Fruit fly (Drosophila melanogaster) whole organism, embryonic: Measurements from ENCODE around the gene CG6163.

Source experiments
- Awh ChIP-seq: fragments of 200-800 bp; sonication (Bioruptor generic); IDR thresholded peaks from 2 replicates; pipeline ENCODE4, ENCODE4 v1.3.6; 2022; ENCODE audit warnings: missing biosample characterization, missing genetic modification characterization
- CG10267 ChIP-seq: fragments of 200-800 bp; sonication (Bioruptor generic); optimal IDR thresholded peaks from 2 replicates; lab custom pipeline; 2018; ENCODE audit warnings: missing biosample characterization, mild to moderate bottlenecking, missing genetic modification characterization, moderate library complexity
- CG10274 ChIP-seq: fragments of 200-800 bp; sonication (Bioruptor generic); optimal IDR thresholded peaks from 3 replicates; lab custom pipeline; 2017; ENCODE audit warnings: missing biosample characterization, mild to moderate bottlenecking, missing genetic modification characterization
- CG10979 ChIP-seq: fragments of 200-800 bp; sonication (Bioruptor generic); optimal IDR thresholded peaks from 2 replicates; lab custom pipeline; 2018; ENCODE audit warnings: missing biosample characterization, mild to moderate bottlenecking, missing genetic modification characterization, moderate library complexity
- CG11504 ChIP-seq: fragments of 200-800 bp; sonication (Bioruptor generic); optimal IDR thresholded peaks from 3 replicates; lab custom pipeline; 2019; ENCODE audit warnings: missing biosample characterization, mild to moderate bottlenecking, missing genetic modification characterization, moderate library complexity
- CG12391 ChIP-seq: fragments of 200-800 bp; sonication (Bioruptor generic); optimal IDR thresholded peaks from 3 replicates; lab custom pipeline; 2018; ENCODE audit warnings: missing biosample characterization, mild to moderate bottlenecking, missing genetic modification characterization, moderate library complexity
- CG14860 ChIP-seq: fragments of 200-800 bp; sonication (Bioruptor generic); IDR thresholded peaks from 3 replicates; pipeline ENCODE4 v1.3.6; 2022; ENCODE audit warnings: missing biosample characterization, missing genetic modification characterization; ENCODE audit not compliant: partially characterized antibody
- CG15601 ChIP-seq: fragments of 200-800 bp; sonication (Bioruptor generic); optimal IDR thresholded peaks from 3 replicates; lab custom pipeline; 2019; ENCODE audit warnings: missing biosample characterization, mild to moderate bottlenecking, missing genetic modification characterization, moderate library complexity
- CG17829 ChIP-seq: fragments of 200-800 bp; optimal IDR thresholded peaks from 2 replicates; lab custom pipeline; 2019; ENCODE audit warnings: missing biosample characterization, mild to moderate bottlenecking, missing genetic modification characterization, moderate library complexity
- CG18262 ChIP-seq: fragments of 200-800 bp; optimal IDR thresholded peaks from 3 replicates; lab custom pipeline; 2019; ENCODE audit warnings: missing biosample characterization, mild to moderate bottlenecking, missing genetic modification characterization, moderate library complexity
- CG2199 ChIP-seq: fragments of 200-800 bp; sonication (Bioruptor generic); IDR thresholded peaks from 3 replicates; pipeline ENCODE4 v1.3.6; 2022; ENCODE audit warnings: missing biosample characterization, missing genetic modification characterization
- CG2712 ChIP-seq: fragments of 200-800 bp; optimal IDR thresholded peaks from 3 replicates; lab custom pipeline; 2019; ENCODE audit warnings: missing biosample characterization, mild to moderate bottlenecking, missing genetic modification characterization, moderate library complexity
- CG30403 ChIP-seq: fragments of 200-800 bp; sonication (Bioruptor generic); optimal IDR thresholded peaks from 3 replicates; lab custom pipeline; 2016; ENCODE audit warnings: missing biosample characterization, missing genetic modification characterization
- CG31441 ChIP-seq: fragments of 200-800 bp; sonication (Bioruptor generic); IDR thresholded peaks from 2 replicates; pipeline ENCODE4 v1.3.6; 2022; ENCODE audit warnings: missing biosample characterization, missing genetic modification characterization
- CG32532 ChIP-seq: fragments of 200-800 bp; sonication (Bioruptor generic); IDR thresholded peaks from 2 replicates; pipeline ENCODE4 v1.3.6; 2022; ENCODE audit warnings: missing biosample characterization, missing genetic modification characterization
- CG6689 ChIP-seq: fragments of 200-800 bp; sonication (Bioruptor generic); IDR thresholded peaks from 2 replicates; pipeline ENCODE4 v1.3.6; 2022; ENCODE audit warnings: missing biosample characterization, missing genetic modification characterization
- CG7556 ChIP-seq: fragments of 200-800 bp; sonication (Bioruptor generic); optimal IDR thresholded peaks from 2 replicates; lab custom pipeline; 2017; ENCODE audit warnings: missing biosample characterization, mild to moderate bottlenecking, missing genetic modification characterization
- CG7839 ChIP-seq: fragments of 200-800 bp; sonication (Bioruptor generic); optimal IDR thresholded peaks from 3 replicates; lab custom pipeline; 2018; ENCODE audit warnings: missing biosample characterization, mild to moderate bottlenecking, missing genetic modification characterization, moderate library complexity
- CG9437 ChIP-seq: fragments of 200-800 bp; sonication (Bioruptor generic); optimal IDR thresholded peaks from 2 replicates; lab custom pipeline; 2018; ENCODE audit warnings: missing biosample characterization, mild to moderate bottlenecking, missing genetic modification characterization
- CoRest ChIP-seq: fragments of 200-800 bp; sonication (Bioruptor generic); optimal IDR thresholded peaks from 3 replicates; lab custom pipeline; 2018; ENCODE audit warnings: missing biosample characterization, mild to moderate bottlenecking, missing genetic modification characterization, moderate library complexity
- CrebB ChIP-seq: fragments of 200-800 bp; sonication (Bioruptor generic); optimal IDR thresholded peaks from 3 replicates; lab custom pipeline; 2018; ENCODE audit warnings: missing biosample characterization, mild to moderate bottlenecking, missing genetic modification characterization
- Dek ChIP-seq: fragments of 200-800 bp; sonication (Bioruptor generic); optimal IDR thresholded peaks from 3 replicates; lab custom pipeline; 2019; ENCODE audit warnings: missing biosample characterization, mild to moderate bottlenecking, missing genetic modification characterization, moderate library complexity
- Hr51 ChIP-seq, 2 experiments: fragments of 200-800 bp; sonication (Bioruptor generic); optimal IDR thresholded peaks; 2 replicates in 1 of 2; 3 replicates in 1 of 2; lab custom pipeline; 2016 to 2018; ENCODE audit warnings: missing biosample characterization in 2 of 2, missing genetic modification characterization in 2 of 2, mild to moderate bottlenecking in 1 of 2, moderate library complexity in 1 of 2
- Med ChIP-seq: fragments of 200-800 bp; sonication (Bioruptor generic); peaks from one replicate; lab custom pipeline; 2016; ENCODE audit warnings: missing biosample characterization, missing genetic modification characterization, mild to moderate bottlenecking, inconsistent platforms, moderate library complexity
- Oli ChIP-seq: fragments of 200-800 bp; sonication (Bioruptor generic); optimal IDR thresholded peaks from 2 replicates; lab custom pipeline; 2018; ENCODE audit warnings: missing biosample characterization, mild to moderate bottlenecking, missing genetic modification characterization, moderate library complexity
- Ssrp ChIP-seq: fragments of 200-800 bp; sonication (Bioruptor generic); optimal IDR thresholded peaks from 2 replicates; lab custom pipeline; 2018; ENCODE audit warnings: missing biosample characterization, mild to moderate bottlenecking, missing genetic modification characterization, moderate library complexity
- Xbp1 ChIP-seq: fragments of 200-800 bp; sonication (Bioruptor generic); optimal IDR thresholded peaks from 3 replicates; lab custom pipeline; 2016; ENCODE audit warnings: missing biosample characterization, mild to moderate bottlenecking, missing genetic modification characterization
- crc ChIP-seq: fragments of 200-800 bp; sonication (Bioruptor generic); optimal IDR thresholded peaks from 2 replicates; lab custom pipeline; 2016; ENCODE audit warnings: missing biosample characterization, missing genetic modification characterization
- da ChIP-seq: fragments of 200-800 bp; sonication (Bioruptor generic); optimal IDR thresholded peaks from 2 replicates; lab custom pipeline; 2016; ENCODE audit warnings: missing biosample characterization, missing genetic modification characterization
- dysf ChIP-seq: fragments of 200-800 bp; sonication (Bioruptor generic); IDR thresholded peaks from 3 replicates; pipeline ENCODE4 v1.3.6; 2022; ENCODE audit warnings: missing biosample characterization, missing genetic modification characterization
- ewg ChIP-seq: fragments of 200-800 bp; sonication (Bioruptor generic); optimal IDR thresholded peaks from 3 replicates; lab custom pipeline; 2017; ENCODE audit warnings: mild to moderate bottlenecking, missing biosample characterization, missing genetic modification reagents, missing genetic modification characterization
- gem ChIP-seq: fragments of 200-800 bp; sonication (Bioruptor generic); optimal IDR thresholded peaks from 2 replicates; lab custom pipeline; 2019; ENCODE audit warnings: missing biosample characterization, mild to moderate bottlenecking, missing genetic modification characterization, moderate library complexity
- grau ChIP-seq: fragments of 200-800 bp; optimal IDR thresholded peaks from 3 replicates; lab custom pipeline; 2019; ENCODE audit warnings: missing biosample characterization, mild to moderate bottlenecking, missing genetic modification characterization, moderate library complexity
- jing ChIP-seq: fragments of 200-800 bp; sonication (Bioruptor generic); optimal IDR thresholded peaks from 2 replicates; lab custom pipeline; 2018; ENCODE audit warnings: missing biosample characterization, mild to moderate bottlenecking, missing genetic modification characterization
- lola ChIP-seq, 3 experiments: fragments of >200 bp in 2 of 3; fragments of 200-800 bp in 1 of 3; sonication (Bioruptor generic) in 1 of 3; optimal IDR thresholded peaks; 2 replicates each; lab custom pipeline; 2017 to 2019; ENCODE audit warnings: missing biosample characterization in 3 of 3, missing genetic modification characterization in 3 of 3, mild to moderate bottlenecking in 1 of 3, moderate library complexity in 1 of 3
- oc ChIP-seq: fragments of 200-800 bp; sonication (Bioruptor generic); optimal IDR thresholded peaks from 2 replicates; lab custom pipeline; 2018; ENCODE audit warnings: missing biosample characterization, mild to moderate bottlenecking, missing genetic modification characterization, moderate library complexity
- phol ChIP-seq: fragments of 200-800 bp; sonication (Bioruptor generic); optimal IDR thresholded peaks from 3 replicates; lab custom pipeline; 2018; ENCODE audit warnings: missing biosample characterization, mild to moderate bottlenecking, missing genetic modification characterization, moderate library complexity
- prd ChIP-seq, 3 experiments: fragments of >200 bp in 2 of 3; fragments of 200-800 bp in 1 of 3; sonication (Bioruptor generic) in 1 of 3; optimal IDR thresholded peaks in 2 of 3; IDR thresholded peaks in 1 of 3; 2 replicates in 2 of 3; 3 replicates in 1 of 3; pipeline versions ENCODE4 v1.3.6 to Lab custom; 2017 to 2022; ENCODE audit warnings: missing biosample characterization in 1 of 3, missing genetic modification characterization in 1 of 3
- psq ChIP-seq: fragments of 200-800 bp; sonication (Bioruptor generic); optimal IDR thresholded peaks from 2 replicates; lab custom pipeline; 2017; ENCODE audit warnings: missing biosample characterization, missing genetic modification characterization
- repo ChIP-seq: fragments of 200-800 bp; sonication (Bioruptor generic); optimal IDR thresholded peaks from 2 replicates; lab custom pipeline; 2016; ENCODE audit warnings: missing biosample characterization, missing genetic modification characterization
- rib ChIP-seq: fragments of 200-800 bp; sonication (Bioruptor generic); IDR thresholded peaks from 2 replicates; pipeline ENCODE4 v1.3.6; 2022; ENCODE audit warnings: missing biosample characterization, missing genetic modification characterization
- sc ChIP-seq, 3 experiments: fragments of >200 bp in 2 of 3; fragments of 200-800 bp in 1 of 3; sonication (Bioruptor generic) in 1 of 3; optimal IDR thresholded peaks; 2 replicates in 2 of 3; 3 replicates in 1 of 3; lab custom pipeline; 2017; ENCODE audit warnings: mild to moderate bottlenecking in 1 of 3, missing biosample characterization in 1 of 3, missing genetic modification characterization in 1 of 3, missing genetic modification reagents in 1 of 3
- sens ChIP-seq: fragments of 200-800 bp; sonication (Bioruptor generic); peaks from one replicate; lab custom pipeline; 2016; ENCODE audit warnings: missing biosample characterization, missing genetic modification characterization
- sr ChIP-seq: fragments of 200-800 bp; sonication (Bioruptor generic); IDR thresholded peaks from 3 replicates; pipeline ENCODE4 v1.3.6; 2022; ENCODE audit warnings: missing biosample characterization, missing genetic modification characterization
- tio ChIP-seq: fragments of 200-800 bp; sonication (Bioruptor generic); optimal IDR thresholded peaks from 2 replicates; lab custom pipeline; 2017; ENCODE audit warnings: missing biosample characterization, missing genetic modification characterization, inconsistent platforms
- vnd ChIP-seq: fragments of 200-800 bp; sonication (Bioruptor generic); IDR thresholded peaks from 3 replicates; pipeline ENCODE4 v1.3.6; 2022; ENCODE audit warnings: missing biosample characterization, missing genetic modification characterization; ENCODE audit not compliant: partially characterized antibody
- wdn ChIP-seq: fragments of 200-800 bp; sonication (Bioruptor generic); IDR thresholded peaks from 2 replicates; pipeline ENCODE4 v1.3.6; 2022; ENCODE audit warnings: missing biosample characterization, missing genetic modification characterization

Gene CG6163

DNA sequence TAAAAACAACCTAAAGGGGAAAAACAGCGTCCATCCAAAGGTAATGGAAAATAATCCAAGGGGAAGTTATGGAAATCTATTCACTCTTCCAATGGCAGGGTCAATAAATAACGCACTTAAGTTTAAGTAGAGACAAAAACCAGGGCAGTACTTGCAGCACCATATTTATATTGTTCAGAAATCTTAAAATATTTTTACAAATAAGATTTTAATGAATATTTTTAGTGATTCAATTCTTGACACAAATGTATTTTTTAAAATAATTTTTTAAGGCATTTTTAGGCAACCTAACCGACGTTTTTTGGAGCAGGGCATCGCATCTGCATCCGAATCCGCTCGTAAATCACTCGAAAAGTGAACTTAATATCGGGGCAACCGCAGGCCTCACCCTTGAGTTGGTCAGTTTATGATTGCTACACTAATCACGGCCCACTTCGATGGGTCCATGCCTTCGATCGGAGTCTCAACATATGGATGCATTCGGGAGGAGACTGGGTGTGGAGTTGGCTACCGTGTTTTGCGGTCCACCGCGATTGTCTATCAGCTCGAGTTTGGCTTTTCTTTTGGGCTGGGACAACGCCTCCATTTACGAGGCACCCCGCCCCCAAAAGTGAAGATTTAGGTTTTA lies 42.6 kb upstream of the CG6163 start (continued):
- TF ChIP-seq CG32532 (GFP tag; lab: Robert Waterston, UW) (peak; percentile 19; the same call in 1 of the 2 replicates), CrebB (tag; lab: Kevin White, UChicago) (no peak), dysf (GFP tag; lab: Robert Waterston, UW) (peak; percentile 45; the same call in 2 of the 3 replicates), oc (peak; percentile 77), sc (optimal IDR thresholded peaks at IDR 0.05; lab: Kevin White, UChicago) (no peak), sc (GFP tag; optimal IDR thresholded peaks at IDR 0.05; lab: Kevin White, UChicago) (peak; percentile 17), CoRest (tag; lab: Kevin White, UChicago) (peak; percentile 18), CG7556 (GFP tag; lab: Kevin White, UChicago) (peak; percentile 28), sens (peak; percentile 77), jing (GFP tag; lab: Kevin White, UChicago) (no peak), repo (no peak), CG2712 (tag; lab: Kevin White, UChicago) (peak; percentile 40), rib (0 out of 2 replicates have a peak, but pooled peaks have one; percentile 11), CG9437 (GFP tag; lab: Kevin White, UChicago) (peak; percentile 26), CG30403 (GFP tag; lab: Kevin White, UChicago) (peak; percentile 45), tio (GFP tag; lab: Kevin White, UChicago) (peak; percentile 19), grau (tag; lab: Kevin White, UChicago) (peak; percentile 78), Hr51 (GFP tag; optimal IDR thresholded peaks at IDR 0.05; lab: Kevin White, UChicago) (peak in 1 of 2 experiments; percentile 45), prd (optimal IDR thresholded peaks at IDR 0.05; lab: Kevin White, UChicago) (no peak), prd (GFP tag; IDR thresholded peaks at IDR 0.05; lab: Robert Waterston, UW) (peak; percentile 16; the same call in 1 of the 3 replicates), vnd (no peak), gem (tag; lab: Kevin White, UChicago) (peak; percentile 55), Oli (tag; lab: Kevin White, UChicago) (peak; percentile 49), Xbp1 (peak; percentile 19), CG31441 (GFP tag; lab: Robert Waterston, UW) (0 out of 2 replicates have a peak, but pooled peaks have one; percentile 37), CG18262 (peak; percentile 50), wdn (GFP tag; lab: Robert Waterston, UW) (no peak), CG12391 (tag; lab: Kevin White, UChicago) (peak; percentile 31), crc (GFP tag; lab: Kevin White, UChicago) (no peak), CG7839 (peak; percentile 3), CG10267 (tag; lab: Kevin White, UChicago) (peak; percentile 1), CG14860 (GFP tag; lab: Robert Waterston, UW) (no peak), phol (tag; lab: Kevin White, UChicago) (peak; percentile 24), CG17829 (tag; lab: Kevin White, UChicago) (peak; percentile 20), Med (GFP tag; lab: Kevin White, UChicago) (peak; percentile 35), CG2199 (GFP tag; lab: Robert Waterston, UW) (peak; percentile 7; the same call in 1 of the 3 replicates), Dek (tag; lab: Kevin White, UChicago) (peak; percentile 6), lola (GFP tag; optimal IDR thresholded peaks at IDR 0.05; lab: Kevin White, UChicago) (peak in 1 of 3 experiments; percentile 47), CG10979 (peak; percentile 16), da (GFP tag; lab: Kevin White, UChicago) (no peak), Awh (peak; percentile 74; the same call in 1 of the 2 replicates), ewg (GFP tag; lab: Kevin White, UChicago) (peak; percentile 18), CG6689 (GFP tag; lab: Robert Waterston, UW) (peak; percentile 11; the same call in 1 of the 2 replicates), psq (no peak), CG11504 (peak; percentile 50), CG10274 (GFP tag; lab: Kevin White, UChicago) (no peak), sr (GFP tag; lab: Robert Waterston, UW) (0 out of 3 replicates have a peak, but pooled peaks have one; percentile 3), Ssrp (peak; percentile 37), CG15601 (tag; lab: Kevin White, UChicago) (peak; percentile 17)
